Worm (Caenorhabditis elegans) whole organism, mixed stage, embryonic: ENCODE measurements around the gene tbx-8.

ENCODE experiments used
- elt-1 ChIP-seq: sonication (generic microtip); optimal IDR thresholded peaks from 2 replicates; lab custom pipeline; 2017; ENCODE audit warnings: missing genetic modification characterization, mild to moderate bottlenecking, missing compliant biosample characterization, antibody characterized with exemption, moderate library complexity, borderline replicate concordance; ENCODE audit not compliant: insufficient read depth
- unc-39 ChIP-seq: fragments of 150-350 bp; optimal IDR thresholded peaks from 2 replicates; lab custom pipeline; 2014; ENCODE audit warnings: missing biosample characterization, missing genetic modification characterization
- unc-62 ChIP-seq: fragments of 150-350 bp; optimal IDR thresholded peaks from 2 replicates; lab custom pipeline; 2014; ENCODE audit warnings: missing biosample characterization, missing genetic modification reagents, missing genetic modification characterization

DNA sequence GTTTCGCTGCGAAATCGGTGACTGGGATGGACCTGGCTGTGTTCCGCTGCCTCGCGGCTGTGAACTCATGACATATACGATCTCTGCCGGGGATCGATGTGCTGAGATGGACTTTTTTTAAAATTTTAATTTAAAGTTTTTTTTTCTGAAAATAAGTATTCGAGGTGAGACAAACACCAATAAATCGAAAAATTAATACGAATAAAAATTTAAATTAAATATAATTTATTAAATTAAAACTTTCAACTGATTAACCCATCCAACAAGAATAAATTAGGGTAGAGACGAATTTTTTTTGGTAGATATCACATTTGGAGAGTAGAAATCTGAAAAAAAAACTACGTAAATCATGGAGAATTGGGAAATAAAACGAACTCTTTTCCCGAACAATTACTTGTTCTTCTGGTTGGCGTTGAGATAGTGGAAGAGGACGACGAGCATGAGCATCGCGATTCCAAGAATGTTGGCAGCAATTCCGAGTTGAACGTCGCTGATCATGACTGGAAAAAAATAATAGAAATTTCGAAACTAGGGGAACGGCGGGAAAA, 29.0 kb upstream of the tbx-8 start, which contains the start of the genes unc-50 and ostf-4:
- TF ChIP-seq unc-39 (tag; lab: Kevin White, UChicago) (no peak), unc-62 (GFP tag; lab: Kevin White, UChicago) (no peak), elt-1 (tag; lab: Kevin White, UChicago) (no peak)
